Fruit fly (Drosophila melanogaster) whole organism, wandering third instar larva: ENCODE data around the gene CG43362.

Experiments used
- Abd-B ChIP-seq: fragments of >200 bp; optimal IDR thresholded peaks from 2 replicates; lab custom pipeline; 2017; ENCODE audit warnings: missing biosample characterization, missing genetic modification characterization
- CG32264 ChIP-seq: fragments of 200-800 bp; sonication (Bioruptor generic); optimal IDR thresholded peaks from 2 replicates; lab custom pipeline; 2016; ENCODE audit warnings: missing biosample characterization, missing genetic modification characterization
- CG9705 ChIP-seq: fragments of 200-800 bp; sonication (Bioruptor generic); optimal IDR thresholded peaks from 2 replicates; lab custom pipeline; 2018; ENCODE audit warnings: missing biosample characterization, mild to moderate bottlenecking, missing genetic modification characterization
- CrebA ChIP-seq: fragments of 200-800 bp; sonication (Bioruptor generic); optimal IDR thresholded peaks from 2 replicates; lab custom pipeline; 2016; ENCODE audit warnings: missing biosample characterization, mild to moderate bottlenecking, missing genetic modification characterization, borderline replicate concordance
- Dfd ChIP-seq: fragments of >200 bp; optimal IDR thresholded peaks from 2 replicates; lab custom pipeline; 2017; ENCODE audit warnings: missing biosample characterization, missing genetic modification characterization
- Dif ChIP-seq: fragments of 200-275, 200-300 bp; sonication (Bioruptor generic); optimal IDR thresholded peaks from 2 replicates; lab custom pipeline; 2018; ENCODE audit warnings: missing biosample characterization, missing genetic modification characterization; ENCODE audit not compliant: partially characterized antibody
- GATAd ChIP-seq: sonication (Bioruptor generic); optimal IDR thresholded peaks from 2 replicates; lab custom pipeline; 2016; ENCODE audit warnings: missing biosample characterization, missing genetic modification characterization
- HLH106 ChIP-seq: fragments of 200-800 bp; optimal IDR thresholded peaks from 3 replicates; lab custom pipeline; 2019; ENCODE audit warnings: missing biosample characterization, mild to moderate bottlenecking, missing genetic modification characterization, moderate library complexity
- Hnf4 ChIP-seq: fragments of 200-800 bp; sonication (Bioruptor generic); optimal IDR thresholded peaks from 2 replicates; lab custom pipeline; 2016; ENCODE audit warnings: missing biosample characterization, mild to moderate bottlenecking, missing genetic modification characterization
- Hr78 ChIP-seq: fragments of >200 bp; optimal IDR thresholded peaks from 2 replicates; lab custom pipeline; 2017; ENCODE audit warnings: missing biosample characterization, missing genetic modification characterization
- Hr83 ChIP-seq: fragments of 200-300 bp; sonication (Bioruptor generic); optimal IDR thresholded peaks from 2 replicates; lab custom pipeline; 2016; ENCODE audit warnings: missing biosample characterization, mild to moderate bottlenecking, missing genetic modification characterization, moderate library complexity; ENCODE audit not compliant: poor library complexity, severe bottlenecking
- Jra ChIP-seq: sonication (Bioruptor generic); optimal IDR thresholded peaks from 2 replicates; lab custom pipeline; 2016; ENCODE audit warnings: missing biosample characterization, missing genetic modification characterization
- Mio ChIP-seq: sonication (Bioruptor generic); optimal IDR thresholded peaks from 2 replicates; lab custom pipeline; 2016; ENCODE audit warnings: missing biosample characterization, missing genetic modification characterization
- N ChIP-seq: fragments of >200 bp; optimal IDR thresholded peaks from 2 replicates; lab custom pipeline; 2018; ENCODE audit warnings: missing biosample characterization, missing external identifiers, missing genetic modification characterization
- OdsH ChIP-seq: fragments of 200-800 bp; sonication (Bioruptor generic); optimal IDR thresholded peaks from 2 replicates; lab custom pipeline; 2016; ENCODE audit warnings: missing biosample characterization, mild to moderate bottlenecking, missing genetic modification characterization
- Rel ChIP-seq, 2 experiments: fragments of 200-800 bp; sonication (Bioruptor generic) in 1 of 2; optimal IDR thresholded peaks; 2 replicates in 1 of 2; 3 replicates in 1 of 2; lab custom pipeline; 2016 to 2019; ENCODE audit warnings: mild to moderate bottlenecking in 2 of 2, missing biosample characterization in 2 of 2, missing genetic modification characterization in 2 of 2, moderate library complexity in 1 of 2
- Sp1 ChIP-seq: fragments of 200-800 bp; sonication (Bioruptor generic); optimal IDR thresholded peaks from 3 replicates; lab custom pipeline; 2019; ENCODE audit warnings: missing biosample characterization, mild to moderate bottlenecking, missing genetic modification characterization, moderate library complexity
- Vsx2 ChIP-seq: fragments of 200-300, 225-300 bp; sonication (Bioruptor generic); optimal IDR thresholded peaks from 2 replicates; lab custom pipeline; 2018; ENCODE audit warnings: missing biosample characterization, missing genetic modification characterization; ENCODE audit not compliant: partially characterized antibody
- br ChIP-seq: fragments of 200-800 bp; sonication (Bioruptor generic); optimal IDR thresholded peaks from 2 replicates; lab custom pipeline; 2016; ENCODE audit warnings: missing biosample characterization, missing genetic modification characterization
- brk ChIP-seq: fragments of 200-800 bp; sonication (Bioruptor generic); optimal IDR thresholded peaks from 2 replicates; lab custom pipeline; 2016; ENCODE audit warnings: missing biosample characterization, mild to moderate bottlenecking, missing genetic modification characterization
- dl ChIP-seq, 2 experiments: fragments of 175-275, 200-275 bp in 1 of 2; fragments of 200-275 bp in 1 of 2; sonication (Bioruptor generic); optimal IDR thresholded peaks; lab custom pipeline; 2018; ENCODE audit warnings: mild to moderate bottlenecking in 2 of 2, missing biosample characterization in 2 of 2, missing genetic modification characterization in 2 of 2, moderate library complexity in 2 of 2; ENCODE audit not compliant: partially characterized antibody in 2 of 2, insufficient read depth in 1 of 2
- dmrt93B ChIP-seq: fragments of 200-800 bp; sonication (Bioruptor generic); optimal IDR thresholded peaks from 2 replicates; lab custom pipeline; 2018; ENCODE audit warnings: missing biosample characterization, mild to moderate bottlenecking, missing genetic modification characterization
- dsf ChIP-seq: sonication (Bioruptor generic); optimal IDR thresholded peaks from 2 replicates; lab custom pipeline; 2016; ENCODE audit warnings: missing biosample characterization, missing genetic modification characterization, borderline replicate concordance
- ey ChIP-seq: fragments of 200-800 bp; sonication (Bioruptor generic); optimal IDR thresholded peaks from 2 replicates; lab custom pipeline; 2016; ENCODE audit warnings: missing biosample characterization, missing genetic modification characterization
- foxo ChIP-seq, 2 experiments: fragments of 200-800 bp; sonication (Bioruptor generic); optimal IDR thresholded peaks; 2 replicates in 1 of 2; 3 replicates in 1 of 2; lab custom pipeline; 2016 to 2017; ENCODE audit warnings: missing biosample characterization in 2 of 2, missing genetic modification characterization in 2 of 2
- fru ChIP-seq: fragments of 200-800 bp; sonication (Bioruptor generic); optimal IDR thresholded peaks from 3 replicates; lab custom pipeline; 2016; ENCODE audit warnings: missing biosample characterization, mild to moderate bottlenecking, missing genetic modification characterization
- h ChIP-seq: fragments of 200-800 bp; sonication (Bioruptor generic); optimal IDR thresholded peaks from 3 replicates; lab custom pipeline; 2016; ENCODE audit warnings: missing biosample characterization, mild to moderate bottlenecking, missing genetic modification characterization
- jim ChIP-seq: fragments of 175-275, 200-325 bp; sonication (Bioruptor generic); optimal IDR thresholded peaks from 2 replicates; lab custom pipeline; 2016; ENCODE audit warnings: missing biosample characterization, mild to moderate bottlenecking, missing genetic modification characterization
- lola ChIP-seq: fragments of >200 bp; optimal IDR thresholded peaks from 2 replicates; lab custom pipeline; 2017; ENCODE audit warnings: missing biosample characterization, missing genetic modification characterization
- psq ChIP-seq: fragments of 200-800 bp; sonication (Bioruptor generic); optimal IDR thresholded peaks from 3 replicates; lab custom pipeline; 2017; ENCODE audit warnings: missing biosample characterization, mild to moderate bottlenecking, missing genetic modification characterization, moderate library complexity
- rgr ChIP-seq: fragments of 200-800 bp; sonication (Bioruptor generic); optimal IDR thresholded peaks from 3 replicates; lab custom pipeline; 2016; ENCODE audit warnings: missing biosample characterization, mild to moderate bottlenecking, missing genetic modification characterization
- sage ChIP-seq: fragments of 200-800 bp; sonication (Bioruptor generic); optimal IDR thresholded peaks from 2 replicates; lab custom pipeline; 2016; ENCODE audit warnings: missing biosample characterization, mild to moderate bottlenecking, missing genetic modification characterization
- sv ChIP-seq: fragments of 200-800 bp; sonication (Bioruptor generic); optimal IDR thresholded peaks from 3 replicates; lab custom pipeline; 2016; ENCODE audit warnings: missing biosample characterization, missing genetic modification characterization
- tai ChIP-seq: sonication (Bioruptor generic); optimal IDR thresholded peaks from 2 replicates; lab custom pipeline; 2016; ENCODE audit warnings: missing biosample characterization, missing genetic modification characterization

Gene CG43362

dm6 chr2L:18325120-18325581 lies 33.9 kb upstream of the CG43362 start:
- TF ChIP-seq dl (GFP tag; optimal IDR thresholded peaks at IDR 0.05; lab: Kevin White, UChicago; ENCODE audit: insufficient read depth in 1 of 2, partially characterized antibody in 2 of 2) (no peak), foxo (GFP tag; optimal IDR thresholded peaks at IDR 0.05; lab: Kevin White, UChicago) (peak in 1 of 2 experiments; percentile 67), CG32264 (GFP tag; lab: Kevin White, UChicago) (no peak), Sp1 (GFP tag; lab: Kevin White, UChicago) (peak; percentile 15), Hr78 (GFP tag; lab: Kevin White, UChicago) (no peak), fru (GFP tag; lab: Kevin White, UChicago) (peak; percentile 63), Hr83 (no peak), sv (GFP tag; lab: Kevin White, UChicago) (peak; percentile 59), rgr (GFP tag; lab: Kevin White, UChicago) (peak; percentile 64), psq (peak; percentile 39), tai (GFP tag; lab: Kevin White, UChicago) (no peak), Dfd (no peak), br (GFP tag; lab: Kevin White, UChicago) (peak; percentile 49), HLH106 (tag; lab: Kevin White, UChicago) (peak; percentile 46), Hnf4 (GFP tag; lab: Kevin White, UChicago) (peak; percentile 35), Jra (no peak), Abd-B (GFP tag; lab: Kevin White, UChicago) (no peak), N (no peak), Dif (GFP tag; lab: Kevin White, UChicago) (no peak), sage (GFP tag; lab: Kevin White, UChicago) (no peak), Vsx2 (GFP tag; lab: Kevin White, UChicago) (no peak), CrebA (GFP tag; lab: Kevin White, UChicago) (no peak), lola (no peak), ey (GFP tag; lab: Kevin White, UChicago) (peak; percentile 66), Rel (GFP tag; optimal IDR thresholded peaks at IDR 0.05; lab: Kevin White, UChicago) (no peak), Rel (tag; optimal IDR thresholded peaks at IDR 0.05; lab: Kevin White, UChicago) (no peak), h (GFP tag; lab: Kevin White, UChicago) (peak; percentile 53), dmrt93B (peak; percentile 25), OdsH (GFP tag; lab: Kevin White, UChicago) (peak; percentile 56), brk (no peak), jim (no peak)
- TF ChIP-seq, all 38 proteins: peak for 13

- TF ChIP-seq GATAd (GFP tag; lab: Kevin White, UChicago) (no peak), dsf (GFP tag; lab: Kevin White, UChicago) (no peak), dl (GFP tag; optimal IDR thresholded peaks at IDR 0.05; lab: Kevin White, UChicago; ENCODE audit: insufficient read depth in 1 of 2, partially characterized antibody in 2 of 2) (no peak), tai (GFP tag; lab: Kevin White, UChicago) (no peak), foxo (GFP tag; optimal IDR thresholded peaks at IDR 0.05; lab: Kevin White, UChicago) (no peak), brk (no peak), psq (no peak), h (GFP tag; lab: Kevin White, UChicago) (no peak), jim (no peak)
These were observed 29.7 kb upstream of the CG43362 start for dm6 chr2L:18320933-18321332.

dm6 chr2L:18319577-18320316 lies 28.5 kb upstream of the CG43362 start, which contains the start of gene Fas3:
Gene Fas3, plus strand, starts transcription at chr2L:18320102.
- TF ChIP-seq Jra (peak; percentile 7), Sp1 (GFP tag; lab: Kevin White, UChicago) (peak; percentile 21), OdsH (GFP tag; lab: Kevin White, UChicago) (peak; percentile 43), Dif (GFP tag; lab: Kevin White, UChicago) (peak; percentile 16), fru (GFP tag; lab: Kevin White, UChicago) (peak; percentile 33), HLH106 (tag; lab: Kevin White, UChicago) (peak; percentile 12), sv (GFP tag; lab: Kevin White, UChicago) (peak; percentile 20), CG32264 (GFP tag; lab: Kevin White, UChicago) (no peak), dsf (GFP tag; lab: Kevin White, UChicago) (no peak), Rel (GFP tag; optimal IDR thresholded peaks at IDR 0.05; lab: Kevin White, UChicago) (no peak), Rel (tag; optimal IDR thresholded peaks at IDR 0.05; lab: Kevin White, UChicago) (no peak), Mio (GFP tag; lab: Kevin White, UChicago) (no peak), rgr (GFP tag; lab: Kevin White, UChicago) (peak; percentile 13), GATAd (GFP tag; lab: Kevin White, UChicago) (no peak), psq (peak; percentile 43), CrebA (GFP tag; lab: Kevin White, UChicago) (peak; percentile 58), Hnf4 (GFP tag; lab: Kevin White, UChicago) (no peak), foxo (GFP tag; optimal IDR thresholded peaks at IDR 0.05; lab: Kevin White, UChicago) (peak in 1 of 2 experiments; percentile 33), Hr83 (peak; percentile 36), lola (no peak), jim (no peak), dl (GFP tag; optimal IDR thresholded peaks at IDR 0.05; lab: Kevin White, UChicago; ENCODE audit: insufficient read depth in 1 of 2, partially characterized antibody in 2 of 2) (peak in 1 of 2 experiments; percentile 29), CG9705 (GFP tag; lab: Kevin White, UChicago) (no peak), h (GFP tag; lab: Kevin White, UChicago) (peak; percentile 26)
